Worm (Caenorhabditis elegans): ENCODE measurements around the gene cnc-2.

DNA sequence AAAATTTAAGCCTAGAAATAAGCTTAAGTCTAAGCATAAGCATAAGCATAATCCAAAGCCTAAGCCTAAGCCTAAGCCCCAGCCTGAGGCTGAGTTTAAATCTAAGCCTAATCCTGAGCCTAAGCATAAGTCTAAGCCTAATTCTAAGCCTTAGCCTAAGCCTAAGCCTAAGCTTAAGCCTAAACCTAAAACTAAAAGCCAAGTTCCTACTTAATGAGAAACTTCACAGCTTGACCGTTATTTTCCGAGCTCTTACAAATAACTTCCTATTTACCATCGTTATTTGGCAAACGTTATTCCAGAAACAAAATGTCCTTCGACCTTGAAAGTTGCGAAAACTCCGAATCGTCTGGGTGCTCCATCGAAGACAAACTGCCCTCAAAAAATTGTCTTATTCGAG, 31.8 kb upstream of the cnc-2 start, which contains the start of gene C38C3.4:
- TF ChIP-seq ets-7 (tag; optimal IDR thresholded peaks at IDR 0.05) (no peak), ceh-36 (tag; optimal IDR thresholded peaks at IDR 0.05) (peak; percentile 57), tra-4 (tag; optimal IDR thresholded peaks at IDR 0.05) (no peak), B0310.2 (tag; optimal IDR thresholded peaks at IDR 0.05) (no peak), ceh-13 (GFP tag; optimal IDR thresholded peaks at IDR 0.05) (no peak), aly-1 (tag; optimal IDR thresholded peaks at IDR 0.05) (no peak), F13C5.2 (tag; optimal IDR thresholded peaks at IDR 0.05) (no peak), flt-1 (GFP tag; IDR thresholded peaks at IDR 0.05) (no peak), hmbx-1 (tag; optimal IDR thresholded peaks at IDR 0.05) (no peak)
